Worm (Caenorhabditis elegans): ENCODE measurements around the gene Y45G5AM.4.

Y45G5AM.4 gene

ce11 chrV:4131471-4131939 is 31.5 kb upstream of the Y45G5AM.4 start, which contains the start of gene nhr-57:
nhr-57 (plus strand) TSS chrV:4131889.
- TF ChIP-seq ztf-29 (GFP tag; IDR thresholded peaks at IDR 0.05) (no peak), ref-1 (GFP tag; conservative IDR thresholded peaks at IDR 0.05) (no peak), klf-2 (GFP tag; conservative IDR thresholded peaks at IDR 0.05) (no peak), T22C8.4 (GFP tag; IDR thresholded peaks at IDR 0.05) (no peak), tab-1 (GFP tag; IDR thresholded peaks at IDR 0.05) (no peak)

- no peak for TF ChIP-seq ztf-29 (GFP tag; IDR thresholded peaks at IDR 0.05)
Measured at ce11 chrV:4134728-4135127, 28.3 kb upstream of the Y45G5AM.4 start, which contains the start of gene lgc-1. lgc-1 (plus strand) TSS chrV:4135028.

- no peak for TF ChIP-seq T22C8.4 (GFP tag; IDR thresholded peaks at IDR 0.05)
- TF ChIP-seq tab-1 (GFP tag; IDR thresholded peaks at IDR 0.05), result no peak
- no peak for TF ChIP-seq ztf-29 (GFP tag; IDR thresholded peaks at IDR 0.05)
- no peak for TF ChIP-seq med-1 (GFP tag; optimal IDR thresholded peaks at IDR 0.05; ENCODE audit: insufficient read depth)
- TF ChIP-seq klf-2 (GFP tag; conservative IDR thresholded peaks at IDR 0.05), result no peak
- TF ChIP-seq cog-1 (tag; optimal IDR thresholded peaks at IDR 0.05), result no peak
- TF ChIP-seq flt-1 (GFP tag; IDR thresholded peaks at IDR 0.05), result no peak
- no peak for TF ChIP-seq ztf-23 (GFP tag; IDR thresholded peaks at IDR 0.05)
- no peak for TF ChIP-seq ref-1 (GFP tag; conservative IDR thresholded peaks at IDR 0.05)
Measured at ce11 chrV:4138688-4139087, 24.3 kb upstream of the Y45G5AM.4 start, which contains the start of gene lgc-29. lgc-29 (plus strand) TSS chrV:4138988.

ce11 chrV:4143034-4143433 is 20.0 kb upstream of the Y45G5AM.4 start:
- no peak for TF ChIP-seq klf-2 (GFP tag; conservative IDR thresholded peaks at IDR 0.05)

ce11 chrV:4144205-4144604 is 18.8 kb upstream of the Y45G5AM.4 start, which contains the start of gene Y45G5AL.1:
Y45G5AL.1 (plus strand) TSS chrV:4144505.
- TF ChIP-seq tab-1 (GFP tag; IDR thresholded peaks at IDR 0.05), result no peak
- no peak for TF ChIP-seq T22C8.4 (GFP tag; IDR thresholded peaks at IDR 0.05)
- TF ChIP-seq cog-1 (tag; optimal IDR thresholded peaks at IDR 0.05), result no peak
- TF ChIP-seq ref-1 (GFP tag; conservative IDR thresholded peaks at IDR 0.05), result no peak
- TF ChIP-seq med-1 (GFP tag; optimal IDR thresholded peaks at IDR 0.05; ENCODE audit: insufficient read depth), result no peak
- TF ChIP-seq klf-2 (GFP tag; conservative IDR thresholded peaks at IDR 0.05), result no peak
- TF ChIP-seq ztf-23 (GFP tag; IDR thresholded peaks at IDR 0.05), result no peak

ce11 chrV:4151400-4151799 is 11.6 kb upstream of the Y45G5AM.4 start:
- TF ChIP-seq tab-1 (GFP tag; IDR thresholded peaks at IDR 0.05) (peak; percentile 47; the same call in 1 of the 2 replicates), flt-1 (GFP tag; IDR thresholded peaks at IDR 0.05) (peak; percentile 48; the same call in 1 of the 2 replicates), ztf-23 (GFP tag; IDR thresholded peaks at IDR 0.05) (no peak)

ce11 chrV:4152200-4152599 is 10.8 kb upstream of the Y45G5AM.4 start, which contains the start of gene Y45G5AM.6:
Y45G5AM.6 (minus strand) TSS chrV:4152300.
- TF ChIP-seq ztf-29 (GFP tag; IDR thresholded peaks at IDR 0.05), result no peak
- TF ChIP-seq cog-1 (tag; optimal IDR thresholded peaks at IDR 0.05), result no peak
- no peak for TF ChIP-seq tab-1 (GFP tag; IDR thresholded peaks at IDR 0.05)
- no peak for TF ChIP-seq ref-1 (GFP tag; conservative IDR thresholded peaks at IDR 0.05)
- no peak for TF ChIP-seq med-1 (GFP tag; optimal IDR thresholded peaks at IDR 0.05; ENCODE audit: insufficient read depth)
- TF ChIP-seq ztf-23 (GFP tag; IDR thresholded peaks at IDR 0.05), result no peak
- TF ChIP-seq klf-2 (GFP tag; conservative IDR thresholded peaks at IDR 0.05), result no peak

- TF ChIP-seq flt-1 (GFP tag; IDR thresholded peaks at IDR 0.05) (no peak), T22C8.4 (GFP tag; IDR thresholded peaks at IDR 0.05) (no peak), med-1 (GFP tag; optimal IDR thresholded peaks at IDR 0.05; ENCODE audit: insufficient read depth) (no peak), ztf-23 (GFP tag; IDR thresholded peaks at IDR 0.05) (no peak), cog-1 (tag; optimal IDR thresholded peaks at IDR 0.05) (no peak), tab-1 (GFP tag; IDR thresholded peaks at IDR 0.05) (no peak), ztf-29 (GFP tag; IDR thresholded peaks at IDR 0.05) (no peak), ref-1 (GFP tag; conservative IDR thresholded peaks at IDR 0.05) (no peak), klf-2 (GFP tag; conservative IDR thresholded peaks at IDR 0.05) (no peak)
Measured at ce11 chrV:4157291-4157690, 5.7 kb upstream of the Y45G5AM.4 start.

ce11 chrV:4160086-4160485 is 2.9 kb upstream of the Y45G5AM.4 start, which contains the start of gene Y45G5AM.5:
Y45G5AM.5 (plus strand) TSS chrV:4160386.
- no peak for TF ChIP-seq tab-1 (GFP tag; IDR thresholded peaks at IDR 0.05)
- TF ChIP-seq ztf-29 (GFP tag; IDR thresholded peaks at IDR 0.05), result no peak
- TF ChIP-seq klf-2 (GFP tag; conservative IDR thresholded peaks at IDR 0.05), result no peak
- TF ChIP-seq flt-1 (GFP tag; IDR thresholded peaks at IDR 0.05), result no peak
- no peak for TF ChIP-seq cog-1 (tag; optimal IDR thresholded peaks at IDR 0.05)
- no peak for TF ChIP-seq med-1 (GFP tag; optimal IDR thresholded peaks at IDR 0.05; ENCODE audit: insufficient read depth)
- TF ChIP-seq T22C8.4 (GFP tag; IDR thresholded peaks at IDR 0.05), result no peak
- TF ChIP-seq ref-1 (GFP tag; conservative IDR thresholded peaks at IDR 0.05), result no peak
- no peak for TF ChIP-seq ztf-23 (GFP tag; IDR thresholded peaks at IDR 0.05)

- TF ChIP-seq tab-1 (GFP tag; IDR thresholded peaks at IDR 0.05) (no peak), med-1 (GFP tag; optimal IDR thresholded peaks at IDR 0.05; ENCODE audit: insufficient read depth) (no peak), flt-1 (GFP tag; IDR thresholded peaks at IDR 0.05) (no peak), T22C8.4 (GFP tag; IDR thresholded peaks at IDR 0.05) (no peak), ztf-29 (GFP tag; IDR thresholded peaks at IDR 0.05) (no peak), klf-2 (GFP tag; conservative IDR thresholded peaks at IDR 0.05) (no peak), ref-1 (GFP tag; conservative IDR thresholded peaks at IDR 0.05) (no peak), ztf-23 (GFP tag; IDR thresholded peaks at IDR 0.05) (no peak), cog-1 (tag; optimal IDR thresholded peaks at IDR 0.05) (no peak)
Measured at ce11 chrV:4164504-4164959, 1.5 kb downstream of the Y45G5AM.4 start, which contains the start of gene Y45G5AM.3. Y45G5AM.3 (plus strand) TSS chrV:4164554.

ce11 chrV:4168045-4168444 is 5.0 kb downstream of the Y45G5AM.4 start:
- TF ChIP-seq T22C8.4 (GFP tag; IDR thresholded peaks at IDR 0.05), result no peak

Data from whole organism, midembryonic.